Worm (Caenorhabditis elegans) whole organism, L2 larva: ENCODE measurements around the gene F23F1.6.
A peak's percentile ranks its signal among the peaks of the same experiment; 100 is the strongest.

Source experiments
- C34F6.9 ChIP-seq: fragments of 150-350 bp; optimal IDR thresholded peaks from 2 replicates; lab custom pipeline; 2014; ENCODE audit warnings: missing biosample characterization, missing genetic modification characterization
- F13H6.1 ChIP-seq: sonication (generic microtip); optimal IDR thresholded peaks from 2 replicates; lab custom pipeline; 2016; ENCODE audit warnings: missing genetic modification characterization, missing compliant biosample characterization
- R02D3.7 ChIP-seq: fragments of 150-350 bp; optimal IDR thresholded peaks from 2 replicates; lab custom pipeline; 2014; ENCODE audit warnings: missing biosample characterization, missing genetic modification characterization
- Y55F3AM.14 ChIP-seq: fragments of 200-800 bp; sonication (Bioruptor generic); optimal IDR thresholded peaks from 2 replicates; lab custom pipeline; 2018; ENCODE audit warnings: mild to moderate bottlenecking, missing genetic modification characterization, missing compliant biosample characterization
- ama-1 ChIP-seq: fragments of 150-350 bp; optimal IDR thresholded peaks from 2 replicates; lab custom pipeline; 2018; ENCODE audit warnings: inconsistent platforms
- blmp-1 ChIP-seq: sonication (generic microtip); optimal IDR thresholded peaks from 2 replicates; lab custom pipeline; 2017; ENCODE audit warnings: missing genetic modification characterization, mild to moderate bottlenecking, missing compliant biosample characterization, antibody characterized with exemption, moderate library complexity; ENCODE audit not compliant: insufficient read depth
- ceh-16 ChIP-seq: fragments of 150-350 bp; optimal IDR thresholded peaks from 2 replicates; lab custom pipeline; 2014; ENCODE audit warnings: missing biosample characterization, missing genetic modification characterization
- crh-2 ChIP-seq: sonication (generic microtip); optimal IDR thresholded peaks from 2 replicates; lab custom pipeline; 2017; ENCODE audit warnings: missing biosample characterization, missing genetic modification characterization
- egl-27 ChIP-seq: sonication (generic microtip); optimal IDR thresholded peaks from 3 replicates; lab custom pipeline; 2017; ENCODE audit warnings: missing biosample characterization, missing genetic modification reagents, missing genetic modification characterization
- elt-3 ChIP-seq: sonication (generic microtip); optimal IDR thresholded peaks from 2 replicates; lab custom pipeline; 2017; ENCODE audit warnings: missing biosample characterization, missing genetic modification characterization
- fos-1 ChIP-seq: fragments of 150-350 bp; optimal IDR thresholded peaks from 2 replicates; lab custom pipeline; 2014; ENCODE audit warnings: missing biosample characterization, missing genetic modification characterization
- gmeb-1 ChIP-seq: fragments of 150-350 bp; optimal IDR thresholded peaks from 2 replicates; lab custom pipeline; 2014; ENCODE audit warnings: missing biosample characterization, missing genetic modification characterization
- lin-11 ChIP-seq: fragments of 150-350 bp; sonication (generic microtip); optimal IDR thresholded peaks from 2 replicates; lab custom pipeline; 2014; ENCODE audit warnings: missing biosample characterization, missing genetic modification characterization, inconsistent platforms, mixed read lengths
- lin-13 ChIP-seq: fragments of 150-350 bp; optimal IDR thresholded peaks from 2 replicates; lab custom pipeline; 2014; ENCODE audit warnings: missing biosample characterization, missing genetic modification reagents, missing genetic modification characterization
- lsy-2 ChIP-seq, 2 experiments: fragments of 150-350 bp in 1 of 2; sonication (generic microtip) in 1 of 2; optimal IDR thresholded peaks; 2 replicates each; lab custom pipeline; 2014 to 2017; ENCODE audit warnings: missing biosample characterization in 2 of 2, missing genetic modification characterization in 2 of 2
- mab-5 ChIP-seq: fragments of 150-350 bp; optimal IDR thresholded peaks from 2 replicates; lab custom pipeline; 2014; ENCODE audit warnings: missing biosample characterization, missing genetic modification characterization
- mbf-1 ChIP-seq: sonication (generic microtip); optimal IDR thresholded peaks from 2 replicates; lab custom pipeline; 2017; ENCODE audit warnings: missing biosample characterization, missing genetic modification characterization
- mdl-1 ChIP-seq, 2 experiments: fragments of 150-350 bp in 1 of 2; sonication (generic microtip) in 1 of 2; optimal IDR thresholded peaks; 2 replicates each; lab custom pipeline; 2017; ENCODE audit warnings: missing biosample characterization in 2 of 2, missing genetic modification characterization in 2 of 2
- nhr-11 ChIP-seq: fragments of 150-350 bp; optimal IDR thresholded peaks from 2 replicates; lab custom pipeline; 2014; ENCODE audit warnings: missing biosample characterization, missing genetic modification characterization
- nhr-129 ChIP-seq: fragments of 150-350 bp; optimal IDR thresholded peaks from 2 replicates; lab custom pipeline; 2014; ENCODE audit warnings: missing biosample characterization, missing genetic modification characterization
- nhr-21 ChIP-seq: fragments of 150-350 bp; optimal IDR thresholded peaks from 2 replicates; lab custom pipeline; 2014; ENCODE audit warnings: missing biosample characterization, missing genetic modification characterization
- nhr-23 ChIP-seq: fragments of 150-350 bp; optimal IDR thresholded peaks from 2 replicates; lab custom pipeline; 2014; ENCODE audit warnings: missing biosample characterization, missing genetic modification reagents, missing genetic modification characterization
- nhr-25 ChIP-seq: fragments of 150-350 bp; sonication (generic microtip); optimal IDR thresholded peaks from 3 replicates; lab custom pipeline; 2014; ENCODE audit warnings: missing biosample characterization, missing genetic modification characterization
- nhr-6 ChIP-seq: fragments of 150-350 bp; optimal IDR thresholded peaks from 2 replicates; lab custom pipeline; 2014; ENCODE audit warnings: missing biosample characterization, missing genetic modification characterization
- sem-4 ChIP-seq: fragments of 150-350 bp; optimal IDR thresholded peaks from 2 replicates; lab custom pipeline; 2014; ENCODE audit warnings: missing biosample characterization, missing genetic modification reagents, missing genetic modification characterization
- skn-1 ChIP-seq: sonication (generic microtip); optimal IDR thresholded peaks from 2 replicates; lab custom pipeline; 2017; ENCODE audit warnings: missing biosample characterization, missing genetic modification characterization
- sma-3 ChIP-seq: sonication (generic microtip); optimal IDR thresholded peaks from 2 replicates; lab custom pipeline; 2016; ENCODE audit warnings: missing genetic modification reagents, missing genetic modification characterization, missing compliant biosample characterization
- sma-9 ChIP-seq, 2 experiments: fragments of 150-350 bp in 1 of 2; sonication (generic microtip) in 1 of 2; optimal IDR thresholded peaks; 2 replicates each; lab custom pipeline; 2014 to 2016; ENCODE audit warnings: missing genetic modification characterization in 2 of 2, mild to moderate bottlenecking in 1 of 2, missing biosample characterization in 1 of 2, missing compliant biosample characterization in 1 of 2, missing genetic modification reagents in 1 of 2, moderate library complexity in 1 of 2
- snpc-4 ChIP-seq: fragments of 150-350 bp; optimal IDR thresholded peaks from 2 replicates; lab custom pipeline; 2014; ENCODE audit warnings: missing biosample characterization, missing genetic modification characterization
- unc-39 ChIP-seq: fragments of 150-350 bp; optimal IDR thresholded peaks from 2 replicates; lab custom pipeline; 2014; ENCODE audit warnings: missing biosample characterization, missing genetic modification characterization
- unc-55 ChIP-seq: fragments of 150-350 bp; sonication (generic microtip); optimal IDR thresholded peaks from 3 replicates; lab custom pipeline; 2014; ENCODE audit warnings: missing biosample characterization, missing genetic modification reagents, missing genetic modification characterization
- zag-1 ChIP-seq: fragments of 150-350 bp; optimal IDR thresholded peaks from 2 replicates; lab custom pipeline; 2014; ENCODE audit warnings: missing biosample characterization, missing genetic modification characterization
- ztf-11 ChIP-seq: sonication (generic microtip); optimal IDR thresholded peaks from 2 replicates; lab custom pipeline; 2017; ENCODE audit warnings: missing biosample characterization, missing genetic modification characterization
- ztf-4 ChIP-seq: fragments of 150-350 bp; optimal IDR thresholded peaks from 2 replicates; lab custom pipeline; 2014; ENCODE audit warnings: missing biosample characterization, missing genetic modification characterization

Gene F23F1.6

DNA sequence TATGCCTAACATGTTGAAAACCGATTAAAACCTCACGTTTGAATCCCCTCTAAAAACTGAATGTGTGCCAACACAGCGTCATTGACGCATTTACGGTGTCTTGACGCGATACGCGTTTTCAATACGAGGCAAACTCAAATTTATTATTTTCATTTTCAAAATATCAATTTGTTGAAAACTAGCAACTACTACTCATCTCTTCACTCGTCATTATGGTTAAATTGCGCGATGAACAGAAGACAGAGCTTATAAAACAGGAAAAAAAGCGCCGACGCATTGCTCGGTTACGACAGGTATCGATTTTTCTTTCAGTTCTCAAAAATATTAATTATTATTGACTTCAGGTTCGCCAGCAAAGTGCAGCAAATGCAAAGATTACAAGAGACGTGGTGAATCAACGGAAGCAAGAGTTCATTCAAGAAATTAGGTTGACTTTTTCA lies 12.5 kb downstream of the F23F1.6 start, which contains the start of gene enee-1 (continued):
- TF ChIP-seq Y55F3AM.14 (GFP tag; lab: Kevin White, UChicago) (no peak), ztf-11 (tag; lab: Kevin White, UChicago) (no peak), sma-3 (GFP tag; lab: Kevin White, UChicago) (peak; percentile 86), C34F6.9 (tag; lab: Kevin White, UChicago) (peak; percentile 90), skn-1 (peak; percentile 23), zag-1 (tag; lab: Kevin White, UChicago) (peak; percentile 51), mdl-1 (tag; optimal IDR thresholded peaks at IDR 0.05; lab: Kevin White, UChicago) (peak in 1 of 2 experiments; percentile 36), blmp-1 (tag; lab: Kevin White, UChicago) (peak; percentile 38), unc-39 (no peak), ztf-4 (tag; lab: Kevin White, UChicago) (peak; percentile 5), lin-11 (peak; percentile 62), R02D3.7 (tag; lab: Kevin White, UChicago) (peak; percentile 62), sma-9 (GFP tag; optimal IDR thresholded peaks at IDR 0.05; lab: Kevin White, UChicago) (peak; percentile 90), sma-9 (tag; optimal IDR thresholded peaks at IDR 0.05; lab: Kevin White, UChicago) (no peak), nhr-25 (tag; lab: Kevin White, UChicago) (peak; percentile 89), ceh-16 (peak; percentile 21)
- TF ChIP-seq, all 48 proteins: peak for 29

ce11 chrII:23739-24138 lies 13.4 kb downstream of the F23F1.6 start:
- TF ChIP-seq F13H6.1 (tag; lab: Kevin White, UChicago) (no peak), egl-27 (tag; lab: Kevin White, UChicago) (no peak), ama-1 (lab: Kevin White, UChicago) (peak; percentile 62), elt-3 (peak; percentile 27)

- TF ChIP-seq elt-3 = no peak
- TF ChIP-seq nhr-6 = peak; percentile 37
- TF ChIP-seq zag-1 (tag; lab: Kevin White, UChicago) = no peak
- no peak for TF ChIP-seq gmeb-1
- peak; percentile 25 for TF ChIP-seq nhr-21 (tag; lab: Kevin White, UChicago)
- TF ChIP-seq ama-1 (lab: Kevin White, UChicago) = peak; percentile 13
These were observed 14.1 kb downstream of the F23F1.6 start, which contains the start of gene sqt-2 for ce11 chrII:23025-23424. TSS of gene sqt-2 (plus strand) at chrII:23325.

DNA sequence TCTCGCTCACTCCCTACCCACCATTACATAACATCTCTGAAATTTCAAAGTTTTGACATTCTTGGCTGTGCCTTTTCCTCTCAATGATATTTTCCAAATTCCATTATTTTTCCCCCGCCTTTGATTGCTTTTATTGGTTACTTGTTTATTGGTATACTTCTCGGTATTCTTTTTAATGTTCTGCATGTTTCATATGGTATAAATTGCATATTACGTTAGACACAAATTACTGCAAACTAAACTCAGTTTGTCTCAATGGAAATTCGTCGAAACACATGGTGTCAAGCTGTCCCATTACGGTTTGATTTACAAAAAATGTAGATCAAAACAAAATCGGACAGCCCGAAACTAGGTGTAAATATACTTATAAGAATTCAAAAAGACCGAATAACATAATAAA lies 15.2 kb downstream of the F23F1.6 start:
- TF ChIP-seq mbf-1 (no peak), nhr-23 (tag; lab: Kevin White, UChicago) (no peak), blmp-1 (tag; lab: Kevin White, UChicago) (no peak), nhr-6 (peak; percentile 59), sma-3 (GFP tag; lab: Kevin White, UChicago) (no peak), mab-5 (tag; lab: Kevin White, UChicago) (no peak)

ce11 chrII:19238-19637 lies 17.9 kb downstream of the F23F1.6 start, which contains the start of gene gmeb-1:
TSS of gene gmeb-1 (plus strand) at chrII:19538.
- TF ChIP-seq nhr-6 = no peak
- no peak for TF ChIP-seq crh-2 (tag; lab: Kevin White, UChicago)

ce11 chrII:18787-19186 lies 18.3 kb downstream of the F23F1.6 start:
- no peak for TF ChIP-seq nhr-11 (tag; lab: Kevin White, UChicago)
- TF ChIP-seq Y55F3AM.14 (GFP tag; lab: Kevin White, UChicago) = no peak
- TF ChIP-seq snpc-4 (tag; lab: Kevin White, UChicago) = no peak
- TF ChIP-seq nhr-21 (tag; lab: Kevin White, UChicago) = peak; percentile 70
- TF ChIP-seq lsy-2 (tag; optimal IDR thresholded peaks at IDR 0.05; lab: Kevin White, UChicago) = peak; percentile 38 to 66
- peak; percentile 59 for TF ChIP-seq sma-9 (GFP tag; optimal IDR thresholded peaks at IDR 0.05; lab: Kevin White, UChicago)
- no peak for TF ChIP-seq sma-9 (tag; optimal IDR thresholded peaks at IDR 0.05; lab: Kevin White, UChicago)
- TF ChIP-seq C34F6.9 (tag; lab: Kevin White, UChicago) = peak; percentile 85
- peak; percentile 86 for TF ChIP-seq nhr-129 (tag; lab: Kevin White, UChicago)
- peak; percentile 82 for TF ChIP-seq nhr-25 (tag; lab: Kevin White, UChicago)
- TF ChIP-seq sem-4 = peak; percentile 42
- peak; percentile 98 for TF ChIP-seq nhr-6
- TF ChIP-seq zag-1 (tag; lab: Kevin White, UChicago) = peak; percentile 41
- peak; percentile 57 for TF ChIP-seq egl-27 (tag; lab: Kevin White, UChicago)
- peak; percentile 40 to 83 for TF ChIP-seq mdl-1 (tag; optimal IDR thresholded peaks at IDR 0.05; lab: Kevin White, UChicago)
- peak; percentile 79 for TF ChIP-seq F13H6.1 (tag; lab: Kevin White, UChicago)
- peak; percentile 82 for TF ChIP-seq unc-55 (GFP tag; lab: Kevin White, UChicago)
- no peak for TF ChIP-seq skn-1
- TF ChIP-seq lin-11 = peak; percentile 32
- TF ChIP-seq crh-2 (tag; lab: Kevin White, UChicago) = peak; percentile 93
- TF ChIP-seq lin-13 (GFP tag; lab: Kevin White, UChicago) = peak; percentile 69
- TF ChIP-seq blmp-1 (tag; lab: Kevin White, UChicago) = no peak
- TF ChIP-seq sma-3 (GFP tag; lab: Kevin White, UChicago) = peak; percentile 30
- TF ChIP-seq fos-1 = peak; percentile 74
